Worm (Caenorhabditis elegans) whole organism, mixed stage, embryonic: ENCODE measurements around the gene algn-11.

Experiments
- bed-3 ChIP-seq: fragments of 200-800 bp; sonication (Bioruptor generic); optimal IDR thresholded peaks from 3 replicates; lab custom pipeline; 2018; ENCODE audit warnings: mild to moderate bottlenecking, missing genetic modification characterization, moderate library complexity, missing compliant biosample characterization
- ces-1 ChIP-seq: fragments of 150-350 bp; optimal IDR thresholded peaks from 2 replicates; lab custom pipeline; 2014; ENCODE audit warnings: missing biosample characterization, missing genetic modification reagents, missing genetic modification characterization
- elt-1 ChIP-seq: sonication (generic microtip); optimal IDR thresholded peaks from 2 replicates; lab custom pipeline; 2017; ENCODE audit warnings: missing genetic modification characterization, mild to moderate bottlenecking, missing compliant biosample characterization, antibody characterized with exemption, moderate library complexity, borderline replicate concordance; ENCODE audit not compliant: insufficient read depth
- ham-2 ChIP-seq: fragments of 200-800 bp; sonication (Bioruptor generic); optimal IDR thresholded peaks from 2 replicates; lab custom pipeline; 2018; ENCODE audit warnings: mild to moderate bottlenecking, missing genetic modification characterization, missing compliant biosample characterization
- mab-5 ChIP-seq: fragments of 150-350 bp; optimal IDR thresholded peaks from 2 replicates; lab custom pipeline; 2014; ENCODE audit warnings: missing biosample characterization, missing genetic modification characterization
- mep-1 ChIP-seq: fragments of 150-350 bp; optimal IDR thresholded peaks from 2 replicates; lab custom pipeline; 2017; ENCODE audit warnings: missing biosample characterization, missing genetic modification reagents, missing genetic modification characterization, inconsistent platforms
- nhr-28 ChIP-seq: fragments of 150-350 bp; optimal IDR thresholded peaks from 2 replicates; lab custom pipeline; 2014; ENCODE audit warnings: missing biosample characterization, missing genetic modification characterization
- nhr-76 ChIP-seq: sonication (generic microtip); optimal IDR thresholded peaks from 2 replicates; lab custom pipeline; 2017; ENCODE audit warnings: missing biosample characterization, missing genetic modification characterization
- snpc-4 ChIP-seq: fragments of 150-350 bp; optimal IDR thresholded peaks from 2 replicates; lab custom pipeline; 2014; ENCODE audit warnings: missing biosample characterization, missing genetic modification characterization
- sptf-1 ChIP-seq: sonication (generic microtip); optimal IDR thresholded peaks from 2 replicates; lab custom pipeline; 2017; ENCODE audit warnings: mild to moderate bottlenecking, missing genetic modification characterization, moderate library complexity, missing compliant biosample characterization
- unc-39 ChIP-seq: fragments of 150-350 bp; optimal IDR thresholded peaks from 2 replicates; lab custom pipeline; 2014; ENCODE audit warnings: missing biosample characterization, missing genetic modification characterization

- TF ChIP-seq ham-2 (GFP tag; lab: Kevin White, UChicago) (no peak), unc-39 (tag; lab: Kevin White, UChicago) (no peak), snpc-4 (tag; lab: Kevin White, UChicago) (no peak), sptf-1 (no peak), elt-1 (tag; lab: Kevin White, UChicago) (no peak), mab-5 (tag; lab: Kevin White, UChicago) (no peak), mep-1 (tag; lab: Kevin White, UChicago) (no peak), ces-1 (GFP tag; lab: Kevin White, UChicago) (no peak), nhr-28 (no peak), nhr-76 (tag; lab: Kevin White, UChicago) (no peak), bed-3 (GFP tag; lab: Kevin White, UChicago) (no peak)
Measured at ce11 chrIII:7247740-7248139, 42.6 kb downstream of the algn-11 start, which contains the start of gene zmp-6.
